Fruit fly (Drosophila melanogaster) whole organism, embryonic: ENCODE measurements around the gene wb.

Source experiments
- Ada2b ChIP-seq: fragments of 200-800 bp; sonication (Bioruptor generic); IDR thresholded peaks from 2 replicates; pipeline ENCODE4 v1.3.6; 2022; ENCODE audit warnings: missing biosample characterization, missing genetic modification characterization
- Aef1 ChIP-seq: fragments of 200-800 bp; sonication (Bioruptor generic); IDR thresholded peaks from 3 replicates; pipeline ENCODE4 v1.3.6; 2022; ENCODE audit warnings: missing biosample characterization, missing genetic modification characterization
- Antp ChIP-seq: fragments of 200-800 bp; sonication (Bioruptor generic); optimal IDR thresholded peaks from 3 replicates; lab custom pipeline; 2016; ENCODE audit warnings: missing biosample characterization, missing genetic modification characterization
- Awh ChIP-seq: fragments of 200-800 bp; sonication (Bioruptor generic); IDR thresholded peaks from 2 replicates; pipeline ENCODE4, ENCODE4 v1.3.6; 2022; ENCODE audit warnings: missing biosample characterization, missing genetic modification characterization
- B-H2 ChIP-seq: fragments of 200-800 bp; sonication (Bioruptor generic); optimal IDR thresholded peaks from 2 replicates; lab custom pipeline; 2018; ENCODE audit warnings: missing biosample characterization, mild to moderate bottlenecking, missing genetic modification characterization
- CG10147 ChIP-seq: fragments of 200-800 bp; sonication (Bioruptor generic); optimal IDR thresholded peaks from 2 replicates; lab custom pipeline; 2019; ENCODE audit warnings: missing biosample characterization, mild to moderate bottlenecking, missing genetic modification characterization, moderate library complexity
- CG10543 ChIP-seq: fragments of 200-800 bp; sonication (Bioruptor generic); optimal IDR thresholded peaks from 3 replicates; lab custom pipeline; 2017; ENCODE audit warnings: missing biosample characterization, mild to moderate bottlenecking, missing genetic modification characterization, moderate library complexity
- CG11504 ChIP-seq: fragments of 200-800 bp; sonication (Bioruptor generic); optimal IDR thresholded peaks from 3 replicates; lab custom pipeline; 2019; ENCODE audit warnings: missing biosample characterization, mild to moderate bottlenecking, missing genetic modification characterization, moderate library complexity
- CG11560 ChIP-seq: fragments of 200-800 bp; sonication (Bioruptor generic); IDR thresholded peaks from 3 replicates; pipeline ENCODE4 v1.3.6; 2022; ENCODE audit warnings: missing biosample characterization, missing genetic modification characterization
- CG11723 ChIP-seq: fragments of 200-800 bp; sonication (Bioruptor generic); optimal IDR thresholded peaks from 2 replicates; lab custom pipeline; 2017; ENCODE audit warnings: missing biosample characterization, mild to moderate bottlenecking, missing genetic modification characterization
- CG12104 ChIP-seq: fragments of 200-800 bp; sonication (Bioruptor generic); optimal IDR thresholded peaks from 3 replicates; lab custom pipeline; 2016; ENCODE audit warnings: missing biosample characterization, missing genetic modification characterization
- CG16813 ChIP-seq: fragments of 200-800 bp; sonication (Bioruptor generic); IDR thresholded peaks from 3 replicates; pipeline ENCODE4 v1.3.6; 2022; ENCODE audit warnings: missing biosample characterization, missing genetic modification characterization; ENCODE audit not compliant: partially characterized antibody
- CG17361 ChIP-seq: fragments of 200-800 bp; sonication (Bioruptor generic); IDR thresholded peaks from 3 replicates; pipeline ENCODE4 v1.3.6; 2022; ENCODE audit warnings: missing biosample characterization, missing genetic modification characterization
- CG32767 ChIP-seq: fragments of 200-800 bp; sonication (Bioruptor generic); IDR thresholded peaks from 2 replicates; pipeline ENCODE4 v1.3.6; 2022; ENCODE audit warnings: missing biosample characterization, missing genetic modification characterization
- CG4404 ChIP-seq: fragments of 200-800 bp; sonication (Bioruptor generic); IDR thresholded peaks from 2 replicates; pipeline ENCODE4 v1.3.6; 2022; ENCODE audit warnings: missing biosample characterization, missing genetic modification characterization
- CG4730 ChIP-seq: fragments of 200-800 bp; sonication (Bioruptor generic); IDR thresholded peaks from 2 replicates; pipeline ENCODE4 v1.3.6; 2022; ENCODE audit warnings: missing biosample characterization, missing genetic modification characterization
- CG4854 ChIP-seq: fragments of 200-800 bp; sonication (Bioruptor generic); optimal IDR thresholded peaks from 2 replicates; lab custom pipeline; 2016; ENCODE audit warnings: missing biosample characterization, missing genetic modification characterization, inconsistent platforms
- CG5180 ChIP-seq: fragments of 200-800 bp; sonication (Bioruptor generic); optimal IDR thresholded peaks from 3 replicates; lab custom pipeline; 2017; ENCODE audit warnings: missing biosample characterization, missing genetic modification characterization, mild to moderate bottlenecking, moderate library complexity, missing genetic modification reagents
- CG6175 ChIP-seq: fragments of 200-800 bp; sonication (Bioruptor generic); IDR thresholded peaks from 3 replicates; pipeline ENCODE4 v1.3.6; 2022; ENCODE audit warnings: missing biosample characterization, missing genetic modification characterization
- CG8359 ChIP-seq: fragments of 200-800 bp; sonication (Bioruptor generic); optimal IDR thresholded peaks from 2 replicates; lab custom pipeline; 2017; ENCODE audit warnings: missing biosample characterization, mild to moderate bottlenecking, missing genetic modification characterization, borderline replicate concordance
- CG9727 ChIP-seq: fragments of 200-800 bp; sonication (Bioruptor generic); optimal IDR thresholded peaks from 3 replicates; lab custom pipeline; 2017; ENCODE audit warnings: missing biosample characterization, mild to moderate bottlenecking, missing genetic modification characterization
- D ChIP-seq, 2 experiments: fragments of 200-800 bp in 1 of 2; fragments of >200 bp in 1 of 2; sonication (Bioruptor generic) in 1 of 2; optimal IDR thresholded peaks; 2 replicates in 1 of 2; 3 replicates in 1 of 2; lab custom pipeline; 2017; ENCODE audit warnings: mild to moderate bottlenecking in 1 of 2, missing biosample characterization in 1 of 2, missing genetic modification characterization in 1 of 2, missing genetic modification reagents in 1 of 2
- D19A ChIP-seq: fragments of 200-800 bp; optimal IDR thresholded peaks from 3 replicates; lab custom pipeline; 2019; ENCODE audit warnings: missing biosample characterization, mild to moderate bottlenecking, missing genetic modification characterization, moderate library complexity
- D19B ChIP-seq: fragments of 200-800 bp; sonication (Bioruptor generic); optimal IDR thresholded peaks from 2 replicates; lab custom pipeline; 2017; ENCODE audit warnings: missing biosample characterization, mild to moderate bottlenecking, missing genetic modification characterization
- Dip2 ChIP-seq: fragments of 200-800 bp; sonication (Bioruptor generic); IDR thresholded peaks from 2 replicates; pipeline ENCODE4 v1.3.6; 2022; ENCODE audit warnings: missing biosample characterization, missing genetic modification characterization
- Dp ChIP-seq: fragments of 200-800 bp; sonication (Bioruptor generic); optimal IDR thresholded peaks from 2 replicates; lab custom pipeline; 2018; ENCODE audit warnings: missing biosample characterization, mild to moderate bottlenecking, missing genetic modification characterization, moderate library complexity
- Hmr ChIP-seq: fragments of 200-800 bp; sonication (Bioruptor generic); optimal IDR thresholded peaks from 3 replicates; lab custom pipeline; 2017; ENCODE audit warnings: mild to moderate bottlenecking, missing biosample characterization, missing genetic modification reagents, missing genetic modification characterization
- Lim3 ChIP-seq: fragments of 200-800 bp; sonication (Bioruptor generic); IDR thresholded peaks from 2 replicates; pipeline ENCODE4 v1.3.6; 2022; ENCODE audit warnings: missing biosample characterization, missing genetic modification characterization
- Meics ChIP-seq: fragments of 200-800 bp; sonication (Bioruptor generic); optimal IDR thresholded peaks from 2 replicates; lab custom pipeline; 2017; ENCODE audit warnings: missing biosample characterization, mild to moderate bottlenecking, missing genetic modification characterization
- Nf-YB ChIP-seq: fragments of 200-800 bp; sonication (Bioruptor generic); optimal IDR thresholded peaks from 3 replicates; lab custom pipeline; 2019; ENCODE audit warnings: missing biosample characterization, mild to moderate bottlenecking, missing genetic modification characterization, moderate library complexity
- Oaz ChIP-seq: fragments of 200-800 bp; sonication (Bioruptor generic); IDR thresholded peaks from 2 replicates; pipeline ENCODE4 v1.3.6; 2022; ENCODE audit warnings: missing biosample characterization, missing genetic modification characterization
- Usf ChIP-seq: fragments of 200-800 bp; sonication (Bioruptor generic); optimal IDR thresholded peaks from 2 replicates; lab custom pipeline; 2017; ENCODE audit warnings: missing genotype, missing biosample characterization, missing genetic modification characterization
- ase ChIP-seq: fragments of 200-800 bp; sonication (Bioruptor generic); IDR thresholded peaks from 3 replicates; pipeline ENCODE4 v1.3.6; 2022; ENCODE audit warnings: missing biosample characterization, missing genetic modification characterization
- az2 ChIP-seq: fragments of 200-800 bp; sonication (Bioruptor generic); optimal IDR thresholded peaks from 3 replicates; lab custom pipeline; 2016; ENCODE audit warnings: missing biosample characterization, missing genetic modification characterization
- crp ChIP-seq, 2 experiments: fragments of 200-800 bp; sonication (Bioruptor generic); optimal IDR thresholded peaks; 2 replicates in 1 of 2; 3 replicates in 1 of 2; lab custom pipeline; 2017; ENCODE audit warnings: missing biosample characterization in 2 of 2, missing genetic modification characterization in 2 of 2, mild to moderate bottlenecking in 1 of 2, moderate library complexity in 1 of 2
- en ChIP-seq: fragments of 200-800 bp; sonication (Bioruptor generic); optimal IDR thresholded peaks from 2 replicates; lab custom pipeline; 2016; ENCODE audit warnings: missing biosample characterization, missing genetic modification characterization
- gcm2 ChIP-seq: fragments of 200-800 bp; sonication (Bioruptor generic); optimal IDR thresholded peaks from 2 replicates; lab custom pipeline; 2016; ENCODE audit warnings: missing biosample characterization, missing genetic modification characterization
- her ChIP-seq: fragments of 200-800 bp; sonication (Bioruptor generic); optimal IDR thresholded peaks from 2 replicates; lab custom pipeline; 2016; ENCODE audit warnings: missing biosample characterization, missing genetic modification characterization
- hth ChIP-seq: fragments of >200 bp; optimal IDR thresholded peaks from 2 replicates; lab custom pipeline; 2017; ENCODE audit warnings: inconsistent platforms
- knrl ChIP-seq: fragments of 200-800 bp; sonication (Bioruptor generic); IDR thresholded peaks from 3 replicates; pipeline ENCODE4 v1.3.6; 2022; ENCODE audit warnings: missing biosample characterization, missing genetic modification characterization; ENCODE audit not compliant: partially characterized antibody
- pb ChIP-seq: fragments of 200-800 bp; sonication (Bioruptor generic); optimal IDR thresholded peaks from 3 replicates; lab custom pipeline; 2016; ENCODE audit warnings: missing biosample characterization, missing genetic modification characterization
- psq ChIP-seq: fragments of 200-800 bp; sonication (Bioruptor generic); optimal IDR thresholded peaks from 2 replicates; lab custom pipeline; 2017; ENCODE audit warnings: missing biosample characterization, missing genetic modification characterization
- pum ChIP-seq: fragments of 200-800 bp; sonication (Bioruptor generic); optimal IDR thresholded peaks from 2 replicates; lab custom pipeline; 2016; ENCODE audit warnings: missing biosample characterization, missing genetic modification characterization
- repo ChIP-seq: fragments of 200-800 bp; sonication (Bioruptor generic); optimal IDR thresholded peaks from 2 replicates; lab custom pipeline; 2016; ENCODE audit warnings: missing biosample characterization, missing genetic modification characterization
- sob ChIP-seq: fragments of 200-800 bp; sonication (Bioruptor generic); IDR thresholded peaks from 2 replicates; pipeline ENCODE4 v1.3.6; 2022; ENCODE audit warnings: missing biosample characterization, missing genetic modification characterization
- stc ChIP-seq: fragments of 200-800 bp; sonication (Bioruptor generic); IDR thresholded peaks from 2 replicates; pipeline ENCODE4 v1.3.6; 2022; ENCODE audit warnings: missing biosample characterization, missing genetic modification characterization
- tna ChIP-seq: fragments of 200-800 bp; sonication (Bioruptor generic); IDR thresholded peaks from 2 replicates; pipeline ENCODE4 v1.3.6; 2022; ENCODE audit warnings: missing biosample characterization, missing genetic modification characterization; ENCODE audit not compliant: partially characterized antibody
- vfl ChIP-seq: fragments of 200-800 bp; sonication (Bioruptor generic); optimal IDR thresholded peaks from 2 replicates; lab custom pipeline; 2016; ENCODE audit warnings: missing biosample characterization, missing genetic modification characterization

The wb gene

dm6 chr2L:14355033-14355851, 92.4 kb downstream of the wb start, which contains the start of gene Rab14 (continued):
- peak; percentile 64 for TF ChIP-seq CG32767 (GFP tag; lab: Robert Waterston, UW)
- TF ChIP-seq stc (GFP tag; lab: Robert Waterston, UW): peak; percentile 83; the same call in 1 of the 2 replicates
- peak; percentile 71 for TF ChIP-seq Nf-YB (GFP tag; lab: Kevin White, UChicago)
- TF ChIP-seq knrl (GFP tag; lab: Robert Waterston, UW): peak; percentile 83
- TF ChIP-seq en (GFP tag; lab: Kevin White, UChicago): peak; percentile 59
- peak; percentile 87 for TF ChIP-seq tna (GFP tag; lab: Robert Waterston, UW)
- peak; percentile 64 for TF ChIP-seq pum (GFP tag; lab: Kevin White, UChicago)
- peak; percentile 59 for TF ChIP-seq Oaz (GFP tag; lab: Robert Waterston, UW)
- peak; percentile 79 for TF ChIP-seq CG11723
- peak; percentile 81 for TF ChIP-seq Aef1 (GFP tag; lab: Robert Waterston, UW)
- peak; percentile 24 for TF ChIP-seq Usf (GFP tag; lab: Kevin White, UChicago)
- TF ChIP-seq CG11560: no peak
- TF ChIP-seq ase: peak; percentile 85
- TF ChIP-seq pb (GFP tag; lab: Kevin White, UChicago): peak; percentile 25
- TF ChIP-seq repo (GFP tag; lab: Kevin White, UChicago): peak; percentile 50
- TF ChIP-seq Hmr (GFP tag; lab: Kevin White, UChicago): peak; percentile 89
- peak; percentile 78 for TF ChIP-seq sob (GFP tag; lab: Robert Waterston, UW)
- peak; percentile 35; the same call in 1 of the 3 replicates for TF ChIP-seq CG6175 (GFP tag; lab: Robert Waterston, UW)
- peak; percentile 89 for TF ChIP-seq D (optimal IDR thresholded peaks at IDR 0.05; lab: Kevin White, UChicago)
- TF ChIP-seq D (GFP tag; optimal IDR thresholded peaks at IDR 0.05; lab: Kevin White, UChicago): peak; percentile 65
- peak; percentile 75 for TF ChIP-seq B-H2 (GFP tag; lab: Kevin White, UChicago)
- TF ChIP-seq CG4854 (GFP tag; lab: Kevin White, UChicago): peak; percentile 76
- peak; percentile 22 for TF ChIP-seq psq (GFP tag; lab: Kevin White, UChicago)

- TF ChIP-seq CG4404 (GFP tag; lab: Robert Waterston, UW) (no peak), az2 (no peak), Aef1 (GFP tag; lab: Robert Waterston, UW) (no peak), CG5180 (GFP tag; lab: Kevin White, UChicago) (no peak), CG10147 (GFP tag; lab: Kevin White, UChicago) (no peak), en (GFP tag; lab: Kevin White, UChicago) (no peak), Meics (GFP tag; lab: Kevin White, UChicago) (peak; percentile 22), CG10543 (GFP tag; lab: Kevin White, UChicago) (no peak), CG17361 (0 out of 3 replicates have a peak, but pooled peaks have one; percentile 29), Antp (GFP tag; lab: Kevin White, UChicago) (no peak), CG12104 (GFP tag; lab: Kevin White, UChicago) (peak; percentile 1), gcm2 (GFP tag; lab: Kevin White, UChicago) (no peak), CG4730 (GFP tag; lab: Robert Waterston, UW) (no peak), Dip2 (GFP tag; lab: Robert Waterston, UW) (no peak), Awh (GFP tag; lab: Robert Waterston, UW) (no peak), CG9727 (no peak), Ada2b (GFP tag; lab: Robert Waterston, UW) (no peak), vfl (GFP tag; lab: Kevin White, UChicago) (no peak), crp (GFP tag; optimal IDR thresholded peaks at IDR 0.05; lab: Kevin White, UChicago) (no peak), CG8359 (no peak), CG11504 (tag; lab: Kevin White, UChicago) (no peak), D19A (tag; lab: Kevin White, UChicago) (peak; percentile 62), Lim3 (GFP tag; lab: Robert Waterston, UW) (no peak), D19B (GFP tag; lab: Kevin White, UChicago) (no peak), CG16813 (GFP tag; lab: Robert Waterston, UW) (no peak), hth (lab: Kevin White, UChicago) (no peak), Dp (GFP tag; lab: Kevin White, UChicago) (no peak), her (no peak)
Measured at dm6 chr2L:14355852-14356174, 93.0 kb downstream of the wb start.
